Worm (Caenorhabditis elegans): Measurements from ENCODE around the gene F48G7.13.

- TF ChIP-seq T22C8.4 (GFP tag; IDR thresholded peaks at IDR 0.05) (no peak), ztf-23 (GFP tag; IDR thresholded peaks at IDR 0.05) (no peak), cog-1 (tag; optimal IDR thresholded peaks at IDR 0.05) (no peak), flt-1 (GFP tag; IDR thresholded peaks at IDR 0.05) (no peak), ref-1 (GFP tag; conservative IDR thresholded peaks at IDR 0.05) (no peak)
Observed at ce11 chrV:627585-627984, 12.2 kb downstream of the F48G7.13 start, which contains the start of gene F48G7.8.
